Worm (Caenorhabditis elegans) whole organism, L4 larva: ENCODE results near the gene cut-4.

Source experiments
- D1046.2 ChIP-seq: fragments of 200-800 bp; sonication (Bioruptor generic); IDR thresholded peaks from 2 replicates; pipeline ENCODE4 v1.3.6; 2022; ENCODE audit warnings: missing genetic modification characterization, missing compliant biosample characterization
- F26F4.8 ChIP-seq: fragments of 200-800 bp; sonication (Bioruptor generic); conservative IDR thresholded peaks from 2 replicates; pipeline ENCODE4 v1.3.6; 2022; ENCODE audit warnings: missing genetic modification characterization, missing compliant biosample characterization
- F44E2.7 ChIP-seq: fragments of 200-800 bp; sonication (Bioruptor generic); IDR thresholded peaks from 2 replicates; pipeline ENCODE4 v2.1.2; 2022; ENCODE audit warnings: missing genetic modification characterization, missing compliant biosample characterization
- Y48G9A.11 ChIP-seq: fragments of 200-800 bp; sonication (Bioruptor generic); IDR thresholded peaks from 2 replicates; pipeline ENCODE4 v1.3.6; 2022; ENCODE audit warnings: missing genetic modification reagents, missing genetic modification characterization, missing compliant biosample characterization
- Y75B8A.6 ChIP-seq: fragments of 200-800 bp; sonication (Bioruptor generic); IDR thresholded peaks from 2 replicates; pipeline ENCODE4 v1.3.6; 2022; ENCODE audit warnings: missing genetic modification reagents, missing genetic modification characterization, missing compliant biosample characterization
- ZK337.2 ChIP-seq: fragments of 200-800 bp; sonication (Bioruptor generic); IDR thresholded peaks from 2 replicates; pipeline ENCODE4 v1.3.6; 2022; ENCODE audit warnings: missing genetic modification reagents, missing genetic modification characterization, missing compliant biosample characterization
- ZK546.5 ChIP-seq, 2 experiments: sonication (generic microtip); optimal IDR thresholded peaks; 2 replicates each; lab custom pipeline; 2017; ENCODE audit warnings: missing biosample characterization in 2 of 2, missing genetic modification characterization in 2 of 2
- aha-1 ChIP-seq: fragments of 150-350 bp; peaks from one replicate; lab custom pipeline; 2014; ENCODE audit warnings: missing biosample characterization, missing genetic modification characterization
- ama-1 ChIP-seq: fragments of 150-350 bp; optimal IDR thresholded peaks from 2 replicates; lab custom pipeline; 2014; ENCODE audit warnings: inconsistent platforms, mixed read lengths
- arid-1 ChIP-seq: fragments of 200-800 bp; sonication (Bioruptor generic); conservative IDR thresholded peaks from 2 replicates; pipeline ENCODE4 v1.3.6; 2022; ENCODE audit warnings: missing genetic modification reagents, missing genetic modification characterization, missing compliant biosample characterization
- ceh-20 ChIP-seq: fragments of 200-800 bp; sonication (Bioruptor generic); IDR thresholded peaks from 2 replicates; pipeline ENCODE4 v1.3.6; 2022; ENCODE audit warnings: missing genetic modification reagents, missing genetic modification characterization, missing compliant biosample characterization
- ceh-44 ChIP-seq: fragments of 200-800 bp; sonication (Bioruptor generic); IDR thresholded peaks from 2 replicates; pipeline ENCODE4 v1.3.6; 2022; ENCODE audit warnings: missing genetic modification reagents, missing genetic modification characterization, missing compliant biosample characterization
- ceh-62 ChIP-seq: sonication (generic microtip); optimal IDR thresholded peaks from 2 replicates; lab custom pipeline; 2017; ENCODE audit warnings: missing biosample characterization, missing genetic modification characterization
- cey-2 ChIP-seq: sonication (generic microtip); optimal IDR thresholded peaks from 3 replicates; lab custom pipeline; 2017; ENCODE audit warnings: missing genetic modification characterization, mild to moderate bottlenecking, missing compliant biosample characterization, antibody characterized with exemption, borderline replicate concordance; ENCODE audit not compliant: insufficient read depth
- ctbp-1 ChIP-seq: fragments of 200-800 bp; sonication (Bioruptor generic); IDR thresholded peaks from 2 replicates; pipeline ENCODE4 v1.3.6; 2022; ENCODE audit warnings: missing genetic modification reagents, missing genetic modification characterization, missing compliant biosample characterization
- daf-16 ChIP-seq, 3 experiments: sonication (generic microtip); optimal IDR thresholded peaks; 2 replicates each; lab custom pipeline; 2016 to 2017; ENCODE audit warnings: missing genetic modification characterization in 3 of 3, missing genetic modification reagents in 3 of 3, mild to moderate bottlenecking in 2 of 3, missing compliant biosample characterization in 2 of 3, missing biosample characterization in 1 of 3, moderate library complexity in 1 of 3
- daf-19 ChIP-seq: fragments of 200-800 bp; sonication (Bioruptor generic); conservative IDR thresholded peaks from 2 replicates; pipeline ENCODE4 v1.3.6; 2022; ENCODE audit warnings: missing genetic modification characterization, missing compliant biosample characterization
- daf-8 ChIP-seq: fragments of 200-800 bp; sonication (Bioruptor generic); IDR thresholded peaks from 2 replicates; pipeline ENCODE4 v1.3.6; 2022; ENCODE audit warnings: missing genetic modification characterization, missing compliant biosample characterization
- dpl-1 ChIP-seq: fragments of 150-350 bp; optimal IDR thresholded peaks from 2 replicates; lab custom pipeline; 2014; ENCODE audit warnings: missing biosample characterization, missing genetic modification reagents, missing genetic modification characterization
- dve-1 ChIP-seq: sonication (generic microtip); optimal IDR thresholded peaks from 2 replicates; lab custom pipeline; 2017; ENCODE audit warnings: antibody characterized with exemption, mild to moderate bottlenecking, missing genetic modification characterization, missing compliant biosample characterization; ENCODE audit not compliant: insufficient read depth
- egl-43 ChIP-seq: fragments of 200-800 bp; sonication (Bioruptor generic); IDR thresholded peaks from 2 replicates; pipeline ENCODE4 v1.3.6; 2022; ENCODE audit warnings: missing genetic modification reagents, missing genetic modification characterization, missing compliant biosample characterization
- fkh-10 ChIP-seq: fragments of 150-350 bp; optimal IDR thresholded peaks from 2 replicates; lab custom pipeline; 2014; ENCODE audit warnings: missing biosample characterization, missing genetic modification reagents, missing genetic modification characterization
- fos-1 ChIP-seq: fragments of 150-350 bp; optimal IDR thresholded peaks from 2 replicates; lab custom pipeline; 2014; ENCODE audit warnings: missing biosample characterization, missing genetic modification characterization
- jun-1 ChIP-seq: fragments of 150-350 bp; optimal IDR thresholded peaks from 2 replicates; lab custom pipeline; 2014; ENCODE audit warnings: missing biosample characterization, missing genetic modification reagents, missing genetic modification characterization
- lim-7 ChIP-seq: fragments of 200-800 bp; sonication (Bioruptor generic); IDR thresholded peaks from 2 replicates; pipeline ENCODE4 v1.3.6; 2022; ENCODE audit warnings: missing genetic modification characterization, missing compliant biosample characterization
- lin-29 ChIP-seq: fragments of 200-800 bp; sonication (Bioruptor generic); IDR thresholded peaks from 2 replicates; pipeline ENCODE4 v1.3.6; 2022; ENCODE audit warnings: missing genetic modification reagents, missing genetic modification characterization, missing compliant biosample characterization
- lin-38 ChIP-seq: fragments of 200-800 bp; sonication (Bioruptor generic); IDR thresholded peaks from 2 replicates; pipeline ENCODE4 v1.3.6; 2022; ENCODE audit warnings: missing genetic modification reagents, missing genetic modification characterization, missing compliant biosample characterization
- lir-3 ChIP-seq: sonication (generic microtip); optimal IDR thresholded peaks from 2 replicates; lab custom pipeline; 2016; ENCODE audit warnings: mild to moderate bottlenecking, missing genetic modification characterization, missing compliant biosample characterization
- lsy-2 ChIP-seq, 2 experiments: fragments of 150-350 bp in 1 of 2; sonication (generic microtip) in 1 of 2; optimal IDR thresholded peaks; 2 replicates each; lab custom pipeline; 2014 to 2017; ENCODE audit warnings: missing biosample characterization in 2 of 2, missing genetic modification characterization in 2 of 2
- madf-9 ChIP-seq: fragments of 200-800 bp; sonication (Bioruptor generic); conservative IDR thresholded peaks from 2 replicates; pipeline ENCODE4 v1.3.6; 2022; ENCODE audit warnings: missing genetic modification reagents, missing genetic modification characterization, missing compliant biosample characterization
- mdl-1 ChIP-seq, 2 experiments: fragments of 150-350 bp in 1 of 2; sonication (generic microtip) in 1 of 2; optimal IDR thresholded peaks; 2 replicates each; lab custom pipeline; 2014 to 2017; ENCODE audit warnings: missing biosample characterization in 2 of 2, missing genetic modification characterization in 2 of 2
- mep-1 ChIP-seq: fragments of 150-350 bp; sonication (generic microtip); optimal IDR thresholded peaks from 3 replicates; lab custom pipeline; 2014; ENCODE audit warnings: missing biosample characterization, missing genetic modification characterization
- mxl-2 ChIP-seq: fragments of 200-800 bp; sonication (Bioruptor generic); conservative IDR thresholded peaks from 2 replicates; pipeline ENCODE4 v1.3.6; 2022; ENCODE audit warnings: missing genetic modification reagents, missing genetic modification characterization, missing compliant biosample characterization
- nhr-102 ChIP-seq: sonication (generic microtip); optimal IDR thresholded peaks from 2 replicates; lab custom pipeline; 2016; ENCODE audit warnings: mild to moderate bottlenecking, missing genetic modification characterization, moderate library complexity, missing compliant biosample characterization
- nhr-11 ChIP-seq: fragments of 150-350 bp; optimal IDR thresholded peaks from 2 replicates; lab custom pipeline; 2014; ENCODE audit warnings: missing biosample characterization, missing genetic modification characterization
- nhr-237 ChIP-seq: sonication (generic microtip); optimal IDR thresholded peaks from 2 replicates; lab custom pipeline; 2017; ENCODE audit warnings: missing biosample characterization, missing genetic modification characterization
- nhr-42 ChIP-seq: fragments of 200-800 bp; sonication (Bioruptor generic); IDR thresholded peaks from 2 replicates; pipeline ENCODE4 v1.3.6; 2022; ENCODE audit warnings: missing genetic modification characterization, missing compliant biosample characterization
- nhr-48 ChIP-seq: sonication (generic microtip); optimal IDR thresholded peaks from 2 replicates; lab custom pipeline; 2016; ENCODE audit warnings: mild to moderate bottlenecking, missing genetic modification characterization, missing compliant biosample characterization
- nhr-6 ChIP-seq: fragments of 150-350 bp; optimal IDR thresholded peaks from 2 replicates; lab custom pipeline; 2014; ENCODE audit warnings: missing biosample characterization, missing genetic modification characterization
- snpc-1.2 ChIP-seq: fragments of 200-800 bp; sonication (Bioruptor generic); IDR thresholded peaks from 2 replicates; pipeline ENCODE4 v1.3.6; 2022; ENCODE audit warnings: missing genetic modification reagents, missing genetic modification characterization, missing compliant biosample characterization
- snpc-4 ChIP-seq: fragments of 150-350 bp; optimal IDR thresholded peaks from 2 replicates; lab custom pipeline; 2014; ENCODE audit warnings: missing biosample characterization, missing genetic modification characterization
- spr-3 ChIP-seq: fragments of 200-800 bp; sonication (Bioruptor generic); optimal IDR thresholded peaks from 2 replicates; lab custom pipeline; 2018; ENCODE audit warnings: mild to moderate bottlenecking, missing genetic modification characterization, missing compliant biosample characterization
- tra-1 ChIP-seq: fragments of 200-800 bp; sonication (Bioruptor generic); IDR thresholded peaks from 2 replicates; pipeline ENCODE4 v1.3.6; 2022; ENCODE audit warnings: missing genetic modification reagents, missing genetic modification characterization, missing compliant biosample characterization
- unc-130 ChIP-seq: sonication (generic microtip); optimal IDR thresholded peaks from 2 replicates; lab custom pipeline; 2016; ENCODE audit warnings: missing genetic modification reagents, missing genetic modification characterization, missing compliant biosample characterization
- unc-39 ChIP-seq: sonication (generic microtip); optimal IDR thresholded peaks from 2 replicates; lab custom pipeline; 2017; ENCODE audit warnings: missing biosample characterization, missing genetic modification characterization
- zag-1 ChIP-seq: fragments of 150-350 bp; optimal IDR thresholded peaks from 2 replicates; lab custom pipeline; 2014; ENCODE audit warnings: missing biosample characterization, missing genetic modification characterization
- zfp-2 ChIP-seq: sonication (generic microtip); optimal IDR thresholded peaks from 2 replicates; lab custom pipeline; 2016; ENCODE audit warnings: mild to moderate bottlenecking, missing genetic modification characterization, missing compliant biosample characterization
- zfp-3 ChIP-seq: fragments of 200-800 bp; sonication (Bioruptor generic); conservative IDR thresholded peaks from 2 replicates; pipeline ENCODE4 v1.3.6; 2022; ENCODE audit warnings: missing genetic modification reagents, missing genetic modification characterization, missing compliant biosample characterization
- zip-11 ChIP-seq: fragments of 200-800 bp; sonication (Bioruptor generic); IDR thresholded peaks from 2 replicates; pipeline ENCODE4 v1.3.6; 2022; ENCODE audit warnings: missing genetic modification characterization, missing compliant biosample characterization
- zip-2 ChIP-seq: fragments of 150-350 bp; optimal IDR thresholded peaks from 2 replicates; lab custom pipeline; 2014; ENCODE audit warnings: missing biosample characterization, missing genetic modification characterization
- ztf-11 ChIP-seq: fragments of 150-350 bp; optimal IDR thresholded peaks from 2 replicates; lab custom pipeline; 2014; ENCODE audit warnings: missing biosample characterization, missing genetic modification characterization

Gene cut-4

ce11 chrII:10389038-10389437, 46.9 kb upstream of the cut-4 start (continued):
- TF ChIP-seq D1046.2 (GFP tag; lab: Robert Waterston, UW) (no peak), ceh-20 (GFP tag; lab: Robert Waterston, UW) (peak; percentile 78), ceh-44 (no peak), spr-3 (GFP tag; lab: Kevin White, UChicago) (peak; percentile 5), lin-38 (GFP tag; lab: Robert Waterston, UW) (peak; percentile 25), ama-1 (peak; percentile 80), dve-1 (tag; lab: Kevin White, UChicago) (peak; percentile 93), ctbp-1 (peak; percentile 44; the same call in 1 of the 2 replicates), unc-130 (GFP tag; lab: Kevin White, UChicago) (no peak), ZK546.5 (tag; optimal IDR thresholded peaks at IDR 0.05; lab: Kevin White, UChicago) (no peak), daf-8 (no peak), unc-39 (tag; lab: Kevin White, UChicago) (no peak), tra-1 (GFP tag; lab: Robert Waterston, UW) (peak; percentile 74), arid-1 (GFP tag; lab: Robert Waterston, UW) (no peak), nhr-6 (tag; lab: Kevin White, UChicago) (no peak), mep-1 (tag; lab: Kevin White, UChicago) (peak; percentile 79), daf-16 (GFP tag; optimal IDR thresholded peaks at IDR 0.05; lab: Kevin White, UChicago) (no peak), daf-16 (tag; optimal IDR thresholded peaks at IDR 0.05; lab: Kevin White, UChicago) (peak; percentile 79), lsy-2 (tag; optimal IDR thresholded peaks at IDR 0.05; lab: Kevin White, UChicago) (peak in 1 of 2 experiments; percentile 75)
- TF ChIP-seq, all 104 proteins: peak for 43

ce11 chrII:10389776-10390175, 46.2 kb upstream of the cut-4 start:
- TF ChIP-seq snpc-4 (tag; lab: Kevin White, UChicago) (no peak), ceh-62 (tag; lab: Kevin White, UChicago) (no peak), nhr-48 (tag; lab: Kevin White, UChicago) (peak; percentile 75), dpl-1 (GFP tag; lab: Kevin White, UChicago) (no peak), zip-2 (tag; lab: Kevin White, UChicago) (peak; percentile 17), ama-1 (peak; percentile 56), mdl-1 (tag; optimal IDR thresholded peaks at IDR 0.05; lab: Kevin White, UChicago) (peak in 1 of 2 experiments; percentile 69), nhr-42 (no peak), daf-19 (no peak), fkh-10 (GFP tag; lab: Kevin White, UChicago) (no peak), lir-3 (tag; lab: Kevin White, UChicago) (no peak), Y48G9A.11 (GFP tag; lab: Robert Waterston, UW) (no peak), F26F4.8 (no peak), mxl-2 (peak; percentile 85), nhr-11 (tag; lab: Kevin White, UChicago) (no peak), nhr-102 (tag; lab: Kevin White, UChicago) (peak; percentile 53), lin-29 (GFP tag; lab: Robert Waterston, UW) (no peak), ZK337.2 (GFP tag; lab: Robert Waterston, UW) (no peak), madf-9 (GFP tag; lab: Robert Waterston, UW) (0 out of 2 replicates have a peak, but pooled peaks have one; percentile 15), jun-1 (tag; lab: Kevin White, UChicago) (no peak), zip-11 (GFP tag; lab: Robert Waterston, UW) (no peak), zfp-3 (GFP tag; lab: Robert Waterston, UW) (no peak; the same call in none of the 2 replicates), snpc-1.2 (GFP tag; lab: Robert Waterston, UW) (no peak), Y75B8A.6 (no peak), ztf-11 (tag; lab: Kevin White, UChicago) (no peak), zfp-2 (tag; lab: Kevin White, UChicago) (no peak), daf-16 (GFP tag; optimal IDR thresholded peaks at IDR 0.05; lab: Kevin White, UChicago) (peak in 1 of 2 experiments; percentile 34), daf-16 (tag; optimal IDR thresholded peaks at IDR 0.05; lab: Kevin White, UChicago) (peak; percentile 89), lim-7 (peak; percentile 11; the same call in 1 of the 2 replicates), aha-1 (tag; lab: Kevin White, UChicago) (peak; percentile 98), zag-1 (tag; lab: Kevin White, UChicago) (no peak), F44E2.7 (GFP tag; lab: Robert Waterston, UW) (no peak), nhr-237 (tag; lab: Kevin White, UChicago) (no peak), egl-43 (no peak), fos-1 (tag; lab: Kevin White, UChicago) (no peak), cey-2 (tag; lab: Kevin White, UChicago) (peak; percentile 52)
